Fruit fly (Drosophila melanogaster) whole organism, embryonic: ENCODE results near the gene CG34160.
A peak's percentile ranks its signal among the peaks of the same experiment; 100 is the strongest.

Experiments used
- ATbp ChIP-seq: fragments of 200-800 bp; sonication (Bioruptor generic); optimal IDR thresholded peaks from 2 replicates; lab custom pipeline; 2017; ENCODE audit warnings: missing biosample characterization, mild to moderate bottlenecking, missing genetic modification characterization, missing genetic modification reagents
- Asciz ChIP-seq: fragments of 200-800 bp; sonication (Bioruptor generic); optimal IDR thresholded peaks from 2 replicates; lab custom pipeline; 2017; ENCODE audit warnings: missing biosample characterization, mild to moderate bottlenecking, missing genetic modification characterization, missing genetic modification reagents
- CG10274 ChIP-seq: fragments of 200-800 bp; sonication (Bioruptor generic); optimal IDR thresholded peaks from 3 replicates; lab custom pipeline; 2017; ENCODE audit warnings: missing biosample characterization, mild to moderate bottlenecking, missing genetic modification characterization
- CG12071 ChIP-seq: fragments of 200-800 bp; sonication (Bioruptor generic); optimal IDR thresholded peaks from 3 replicates; lab custom pipeline; 2018; ENCODE audit warnings: missing biosample characterization, mild to moderate bottlenecking, missing genetic modification characterization
- CG12104 ChIP-seq: fragments of 200-800 bp; sonication (Bioruptor generic); optimal IDR thresholded peaks from 3 replicates; lab custom pipeline; 2016; ENCODE audit warnings: missing biosample characterization, missing genetic modification characterization
- CG1233 ChIP-seq: fragments of 200-800 bp; sonication (Bioruptor generic); optimal IDR thresholded peaks from 4 replicates; lab custom pipeline; 2018; ENCODE audit warnings: missing biosample characterization, mild to moderate bottlenecking, missing genetic modification characterization
- CG12769 ChIP-seq: fragments of 200-800 bp; sonication (Bioruptor generic); optimal IDR thresholded peaks from 2 replicates; lab custom pipeline; 2019; ENCODE audit warnings: missing biosample characterization, mild to moderate bottlenecking, missing genetic modification characterization, moderate library complexity
- CG13424 ChIP-seq: fragments of 200-800 bp; sonication (Bioruptor generic); optimal IDR thresholded peaks from 2 replicates; lab custom pipeline; 2019; ENCODE audit warnings: missing biosample characterization, mild to moderate bottlenecking, missing genetic modification characterization, moderate library complexity
- CG13624 ChIP-seq: fragments of 200-800 bp; sonication (Bioruptor generic); optimal IDR thresholded peaks from 2 replicates; lab custom pipeline; 2016; ENCODE audit warnings: missing biosample characterization, missing genetic modification characterization
- CG14710 ChIP-seq: fragments of 200-800 bp; sonication (Bioruptor generic); optimal IDR thresholded peaks from 3 replicates; lab custom pipeline; 2019; ENCODE audit warnings: missing biosample characterization, mild to moderate bottlenecking, missing genetic modification characterization, moderate library complexity
- CG16813 ChIP-seq: fragments of 200-800 bp; sonication (Bioruptor generic); IDR thresholded peaks from 3 replicates; pipeline ENCODE4 v1.3.6; 2022; ENCODE audit warnings: missing biosample characterization, missing genetic modification characterization; ENCODE audit not compliant: partially characterized antibody
- CG17359 ChIP-seq: fragments of 200-800 bp; sonication (Bioruptor generic); optimal IDR thresholded peaks from 3 replicates; lab custom pipeline; 2018; ENCODE audit warnings: missing biosample characterization, mild to moderate bottlenecking, missing genetic modification characterization, moderate library complexity
- CG18599 ChIP-seq: fragments of 200-800 bp; sonication (Bioruptor generic); optimal IDR thresholded peaks from 3 replicates; lab custom pipeline; 2017; ENCODE audit warnings: missing biosample characterization, missing genetic modification characterization, mild to moderate bottlenecking, moderate library complexity, missing genetic modification reagents
- CG2678 ChIP-seq: fragments of 200-800 bp; sonication (Bioruptor generic); optimal IDR thresholded peaks from 3 replicates; lab custom pipeline; 2019; ENCODE audit warnings: missing biosample characterization, mild to moderate bottlenecking, missing genetic modification characterization, moderate library complexity
- CG2712 ChIP-seq: fragments of 200-800 bp; optimal IDR thresholded peaks from 3 replicates; lab custom pipeline; 2019; ENCODE audit warnings: missing biosample characterization, mild to moderate bottlenecking, missing genetic modification characterization, moderate library complexity
- CG30020 ChIP-seq: fragments of 200-800 bp; optimal IDR thresholded peaks from 2 replicates; lab custom pipeline; 2019; ENCODE audit warnings: missing biosample characterization, mild to moderate bottlenecking, missing genetic modification characterization, moderate library complexity
- CG31441 ChIP-seq: fragments of 200-800 bp; sonication (Bioruptor generic); IDR thresholded peaks from 2 replicates; pipeline ENCODE4 v1.3.6; 2022; ENCODE audit warnings: missing biosample characterization, missing genetic modification characterization
- CG32767 ChIP-seq: fragments of 200-800 bp; sonication (Bioruptor generic); IDR thresholded peaks from 2 replicates; pipeline ENCODE4 v1.3.6; 2022; ENCODE audit warnings: missing biosample characterization, missing genetic modification characterization
- CG34224 ChIP-seq: fragments of 200-800 bp; sonication (Bioruptor generic); IDR thresholded peaks from 3 replicates; pipeline ENCODE4 v1.3.6; 2022; ENCODE audit warnings: missing biosample characterization, missing genetic modification characterization; ENCODE audit not compliant: partially characterized antibody
- CG4360 ChIP-seq: fragments of 200-800 bp; sonication (Bioruptor generic); IDR thresholded peaks from 2 replicates; pipeline ENCODE4 v1.3.6; 2022; ENCODE audit warnings: missing biosample characterization, missing genetic modification characterization
- CG43689 ChIP-seq: fragments of 200-800 bp; sonication (Bioruptor generic); IDR thresholded peaks from 2 replicates; pipeline ENCODE4 v1.3.6; 2022; ENCODE audit warnings: missing biosample characterization, missing genetic modification characterization
- CG6272 ChIP-seq: fragments of 200-800 bp; sonication (Bioruptor generic); IDR thresholded peaks from 2 replicates; pipeline ENCODE4 v1.3.6; 2022; ENCODE audit warnings: missing biosample characterization, missing genetic modification characterization
- CG6791 ChIP-seq: fragments of 200-800 bp; sonication (Bioruptor generic); IDR thresholded peaks from 3 replicates; pipeline ENCODE4 v1.3.6; 2022; ENCODE audit warnings: missing biosample characterization, missing genetic modification characterization; ENCODE audit not compliant: partially characterized antibody
- CG9932 ChIP-seq: fragments of 200-800 bp; sonication (Bioruptor generic); IDR thresholded peaks from 2 replicates; pipeline ENCODE4 v1.3.6; 2022; ENCODE audit warnings: missing biosample characterization, missing genetic modification characterization
- CoRest ChIP-seq: fragments of 200-800 bp; sonication (Bioruptor generic); optimal IDR thresholded peaks from 3 replicates; lab custom pipeline; 2018; ENCODE audit warnings: missing biosample characterization, mild to moderate bottlenecking, missing genetic modification characterization, moderate library complexity
- Dad ChIP-seq: fragments of 200-800 bp; sonication (Bioruptor generic); optimal IDR thresholded peaks from 3 replicates; lab custom pipeline; 2016; ENCODE audit warnings: missing biosample characterization, missing genetic modification characterization
- Ets65A ChIP-seq: fragments of 200-800 bp; sonication (Bioruptor generic); peaks from one replicate; lab custom pipeline; 2016; ENCODE audit warnings: missing biosample characterization, missing genetic modification characterization
- Gug ChIP-seq: fragments of 200-800 bp; sonication (Bioruptor generic); IDR thresholded peaks from 4 replicates; pipeline ENCODE4 v1.3.6; 2022; ENCODE audit warnings: missing biosample characterization, missing genetic modification characterization
- H2.0 ChIP-seq: fragments of 200-800 bp; sonication (Bioruptor generic); IDR thresholded peaks from 2 replicates; pipeline ENCODE4 v1.3.6; 2022; ENCODE audit warnings: missing biosample characterization, missing genetic modification characterization
- Hr3 ChIP-seq: fragments of 200-800 bp; sonication (Bioruptor generic); optimal IDR thresholded peaks from 3 replicates; lab custom pipeline; 2016; ENCODE audit warnings: missing biosample characterization, missing genetic modification characterization
- Mad ChIP-seq: fragments of 200-800 bp; sonication (Bioruptor generic); optimal IDR thresholded peaks from 2 replicates; lab custom pipeline; 2016; ENCODE audit warnings: missing biosample characterization, missing genetic modification characterization
- Oli ChIP-seq: fragments of 200-800 bp; sonication (Bioruptor generic); optimal IDR thresholded peaks from 2 replicates; lab custom pipeline; 2018; ENCODE audit warnings: missing biosample characterization, mild to moderate bottlenecking, missing genetic modification characterization, moderate library complexity
- Side ChIP-seq: fragments of 200-800 bp; sonication (Bioruptor generic); optimal IDR thresholded peaks from 2 replicates; lab custom pipeline; 2016; ENCODE audit warnings: missing biosample characterization, missing genetic modification characterization
- Usf ChIP-seq: fragments of 200-800 bp; sonication (Bioruptor generic); optimal IDR thresholded peaks from 2 replicates; lab custom pipeline; 2017; ENCODE audit warnings: missing genotype, missing biosample characterization, missing genetic modification characterization
- chinmo ChIP-seq: fragments of 200-800 bp; sonication (Bioruptor generic); IDR thresholded peaks from 4 replicates; pipeline ENCODE4 v1.3.6; 2022; ENCODE audit warnings: missing biosample characterization, missing genetic modification characterization; ENCODE audit not compliant: partially characterized antibody
- dimm ChIP-seq: fragments of 200-800 bp; sonication (Bioruptor generic); IDR thresholded peaks from 2 replicates; pipeline ENCODE4 v1.3.6; 2022; ENCODE audit warnings: missing biosample characterization, missing genetic modification characterization
- disco-r ChIP-seq: fragments of 200-800 bp; sonication (Bioruptor generic); optimal IDR thresholded peaks from 2 replicates; lab custom pipeline; 2016; ENCODE audit warnings: missing biosample characterization, missing genetic modification characterization
- fd96Cb ChIP-seq: fragments of 200-800 bp; sonication (Bioruptor generic); optimal IDR thresholded peaks from 2 replicates; lab custom pipeline; 2018; ENCODE audit warnings: missing biosample characterization, mild to moderate bottlenecking, missing genetic modification characterization, moderate library complexity
- gcm2 ChIP-seq: fragments of 200-800 bp; sonication (Bioruptor generic); optimal IDR thresholded peaks from 2 replicates; lab custom pipeline; 2016; ENCODE audit warnings: missing biosample characterization, missing genetic modification characterization
- hbn ChIP-seq: fragments of 200-800 bp; sonication (Bioruptor generic); IDR thresholded peaks from 2 replicates; pipeline ENCODE4 v1.3.6; 2022; ENCODE audit warnings: missing biosample characterization, missing genetic modification characterization; ENCODE audit not compliant: partially characterized antibody
- lab ChIP-seq: fragments of 200-800 bp; sonication (Bioruptor generic); optimal IDR thresholded peaks from 3 replicates; lab custom pipeline; 2017; ENCODE audit warnings: missing biosample characterization, missing genetic modification characterization, mild to moderate bottlenecking, moderate library complexity, missing genetic modification reagents
- luna ChIP-seq: fragments of 200-800 bp; sonication (Bioruptor generic); optimal IDR thresholded peaks from 2 replicates; lab custom pipeline; 2016; ENCODE audit warnings: missing biosample characterization, missing genetic modification characterization
- nerfin-2 ChIP-seq: fragments of 200-800 bp; sonication (Bioruptor generic); IDR thresholded peaks from 2 replicates; pipeline ENCODE4 v1.3.6; 2022; ENCODE audit warnings: missing biosample characterization, missing genetic modification characterization; ENCODE audit not compliant: partially characterized antibody
- phol ChIP-seq: fragments of 200-800 bp; sonication (Bioruptor generic); optimal IDR thresholded peaks from 3 replicates; lab custom pipeline; 2018; ENCODE audit warnings: missing biosample characterization, mild to moderate bottlenecking, missing genetic modification characterization, moderate library complexity
- ranshi ChIP-seq: fragments of 200-800 bp; sonication (Bioruptor generic); IDR thresholded peaks from 2 replicates; pipeline ENCODE4 v1.3.6; 2022; ENCODE audit warnings: missing biosample characterization, missing genetic modification characterization
- sc ChIP-seq, 3 experiments: fragments of >200 bp in 2 of 3; fragments of 200-800 bp in 1 of 3; sonication (Bioruptor generic) in 1 of 3; optimal IDR thresholded peaks; 2 replicates in 2 of 3; 3 replicates in 1 of 3; lab custom pipeline; 2017; ENCODE audit warnings: mild to moderate bottlenecking in 1 of 3, missing biosample characterization in 1 of 3, missing genetic modification characterization in 1 of 3, missing genetic modification reagents in 1 of 3
- wor ChIP-seq: fragments of 200-800 bp; sonication (Bioruptor generic); IDR thresholded peaks from 2 replicates; pipeline ENCODE4 v1.3.6; 2022; ENCODE audit warnings: missing biosample characterization, missing genetic modification characterization
- zen2 ChIP-seq: fragments of 200-800 bp; sonication (Bioruptor generic); IDR thresholded peaks from 3 replicates; pipeline ENCODE4 v1.3.6; 2022; ENCODE audit warnings: missing biosample characterization, missing genetic modification characterization; ENCODE audit not compliant: partially characterized antibody

Gene CG34160

DNA sequence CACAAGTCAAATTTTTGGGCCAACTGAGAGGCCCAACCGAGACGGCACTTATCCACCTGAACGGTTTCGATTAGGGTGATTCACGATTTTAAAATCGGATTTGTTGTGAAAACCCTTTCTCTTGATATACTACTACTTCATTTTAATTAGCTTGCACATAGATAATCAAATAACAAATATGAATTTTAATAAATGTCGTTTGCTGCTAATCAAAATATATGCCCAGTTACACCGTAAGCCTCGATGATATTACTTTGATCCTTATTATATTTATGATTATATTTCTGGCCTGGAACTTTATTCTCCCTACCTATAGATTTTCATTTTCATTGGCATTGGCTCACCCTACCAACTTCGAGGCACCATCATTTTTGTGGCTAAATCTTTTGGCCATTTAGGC lies 36.3 kb downstream of the CG34160 start (continued):
- TF ChIP-seq wor (GFP tag; lab: Robert Waterston, UW): no peak
- no peak for TF ChIP-seq CG17359 (tag; lab: Kevin White, UChicago)
- TF ChIP-seq Oli (tag; lab: Kevin White, UChicago): peak; percentile 35
- TF ChIP-seq CG18599 (GFP tag; lab: Kevin White, UChicago): peak; percentile 24
- no peak for TF ChIP-seq CG31441
- TF ChIP-seq CG6791 (GFP tag; lab: Robert Waterston, UW): no peak
- TF ChIP-seq CG2712: peak; percentile 16
- no peak for TF ChIP-seq CG6272 (GFP tag; lab: Robert Waterston, UW)
- TF ChIP-seq CG2678 (tag; lab: Kevin White, UChicago): peak; percentile 35
- TF ChIP-seq ATbp (GFP tag; lab: Kevin White, UChicago): peak; percentile 7

DNA sequence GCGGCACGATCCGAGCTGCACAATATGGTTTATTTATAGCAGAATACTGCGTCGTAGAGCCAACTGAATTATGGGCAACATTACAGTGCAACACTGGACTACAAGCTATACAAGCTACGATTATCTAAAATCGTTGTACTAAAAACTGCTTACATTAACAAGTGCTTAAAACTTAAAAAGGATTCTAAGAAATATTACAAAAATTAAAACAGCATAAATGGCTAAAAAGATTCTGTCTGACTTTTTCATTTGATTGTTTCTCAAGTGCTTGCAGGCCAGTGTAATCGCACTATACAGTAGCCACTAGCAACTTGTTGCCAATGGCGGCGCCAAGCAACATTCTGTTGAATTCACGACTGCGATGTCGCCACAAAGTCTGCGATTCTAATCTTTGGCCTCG lies 37.2 kb downstream of the CG34160 start:
- TF ChIP-seq H2.0: peak; percentile 76
- peak; percentile 79 for TF ChIP-seq CG32767 (GFP tag; lab: Robert Waterston, UW)
- TF ChIP-seq CG4360 (GFP tag; lab: Robert Waterston, UW): no peak
- peak; percentile 48 for TF ChIP-seq CG12769 (tag; lab: Kevin White, UChicago)
- TF ChIP-seq sc (optimal IDR thresholded peaks at IDR 0.05; lab: Kevin White, UChicago): no peak
- peak; percentile 61 for TF ChIP-seq sc (GFP tag; optimal IDR thresholded peaks at IDR 0.05; lab: Kevin White, UChicago)
- 0 out of 2 replicates have a peak, but pooled peaks have one; percentile 25 for TF ChIP-seq dimm (GFP tag; lab: Robert Waterston, UW)
- peak; percentile 51 for TF ChIP-seq CG13624
- TF ChIP-seq CG34224: no peak
- no peak for TF ChIP-seq CG9932 (GFP tag; lab: Robert Waterston, UW)
- no peak for TF ChIP-seq CG30020
- peak; percentile 72 for TF ChIP-seq CoRest
- TF ChIP-seq fd96Cb (tag; lab: Kevin White, UChicago): peak; percentile 81
- TF ChIP-seq nerfin-2 (GFP tag; lab: Robert Waterston, UW): no peak
- TF ChIP-seq CG14710 (tag; lab: Kevin White, UChicago): peak; percentile 72
- TF ChIP-seq Hr3: peak; percentile 44
- peak; percentile 73 for TF ChIP-seq ranshi
- peak; percentile 10 for TF ChIP-seq Usf (GFP tag; lab: Kevin White, UChicago)
- peak; percentile 37 for TF ChIP-seq Mad (GFP tag; lab: Kevin White, UChicago)
- TF ChIP-seq lab (GFP tag; lab: Kevin White, UChicago): peak; percentile 73
- peak; percentile 68 for TF ChIP-seq Asciz
- TF ChIP-seq gcm2: no peak
- no peak for TF ChIP-seq CG10274 (GFP tag; lab: Kevin White, UChicago)
- TF ChIP-seq CG43689 (GFP tag; lab: Robert Waterston, UW): 0 out of 2 replicates have a peak, but pooled peaks have one; percentile 42
- no peak for TF ChIP-seq luna (GFP tag; lab: Kevin White, UChicago)
- peak; percentile 21 for TF ChIP-seq CG12104
- TF ChIP-seq zen2: no peak
- TF ChIP-seq CG16813 (GFP tag; lab: Robert Waterston, UW): no peak
- 0 out of 4 replicates have a peak, but pooled peaks have one; percentile 22 for TF ChIP-seq chinmo (GFP tag; lab: Robert Waterston, UW)
- peak; percentile 89 for TF ChIP-seq Ets65A (GFP tag; lab: Kevin White, UChicago)
- no peak for TF ChIP-seq hbn (GFP tag; lab: Robert Waterston, UW)
- TF ChIP-seq CG13424 (tag; lab: Kevin White, UChicago): peak; percentile 68
- peak; percentile 16 for TF ChIP-seq Side (GFP tag; lab: Kevin White, UChicago)
- TF ChIP-seq CG12071: peak; percentile 47
- TF ChIP-seq CG1233 (GFP tag; lab: Kevin White, UChicago): peak; percentile 57
- peak; percentile 26 for TF ChIP-seq Dad
- TF ChIP-seq disco-r (GFP tag; lab: Kevin White, UChicago): peak; percentile 15
- peak; percentile 81 for TF ChIP-seq phol (tag; lab: Kevin White, UChicago)
- peak; percentile 50; the same call in 3 of the 4 replicates for TF ChIP-seq Gug
